Worm (Caenorhabditis elegans): Measurements from ENCODE around the gene inpp-1.

DNA sequence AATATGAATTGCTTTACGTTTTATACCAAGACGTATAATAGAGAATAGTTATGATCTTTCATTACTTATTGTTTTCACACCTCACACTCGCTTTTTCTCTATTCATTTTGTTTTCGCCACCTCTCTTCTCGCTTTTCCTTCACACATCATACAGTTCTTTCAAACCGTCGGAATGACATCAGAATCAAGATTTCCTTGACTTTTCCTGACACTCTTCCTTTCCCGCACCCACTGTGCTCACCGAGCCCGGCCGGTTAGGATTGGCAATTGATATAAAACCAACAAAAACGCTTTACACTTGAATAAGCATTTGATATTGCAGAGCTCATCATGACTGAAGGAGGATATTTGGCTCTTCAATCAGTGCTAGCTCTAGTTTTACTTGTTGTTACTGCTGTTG is 25.6 kb upstream of the inpp-1 start, which contains the start of gene zipt-2.1:
- TF ChIP-seq nfya-1 (tag; optimal IDR thresholded peaks at IDR 0.05; ENCODE audit: insufficient read depth) (no peak), snpc-4 (tag; optimal IDR thresholded peaks at IDR 0.05) (no peak)

Measured in whole organism, L3 larva.